Fruit fly (Drosophila melanogaster) whole organism, embryonic: ENCODE data around the gene Cby.

ENCODE experiments used
- Aef1 ChIP-seq: fragments of 200-800 bp; sonication (Bioruptor generic); IDR thresholded peaks from 3 replicates; pipeline ENCODE4 v1.3.6; 2022; ENCODE audit warnings: missing biosample characterization, missing genetic modification characterization
- CG10321 ChIP-seq: fragments of 200-800 bp; sonication (Bioruptor generic); IDR thresholded peaks from 2 replicates; pipeline ENCODE4 v1.3.6; 2022; ENCODE audit warnings: missing biosample characterization, missing genetic modification characterization
- CG12391 ChIP-seq: fragments of 200-800 bp; sonication (Bioruptor generic); optimal IDR thresholded peaks from 3 replicates; lab custom pipeline; 2018; ENCODE audit warnings: missing biosample characterization, mild to moderate bottlenecking, missing genetic modification characterization, moderate library complexity
- CG12769 ChIP-seq: fragments of 200-800 bp; sonication (Bioruptor generic); optimal IDR thresholded peaks from 2 replicates; lab custom pipeline; 2019; ENCODE audit warnings: missing biosample characterization, mild to moderate bottlenecking, missing genetic modification characterization, moderate library complexity
- CG13424 ChIP-seq: fragments of 200-800 bp; sonication (Bioruptor generic); optimal IDR thresholded peaks from 2 replicates; lab custom pipeline; 2019; ENCODE audit warnings: missing biosample characterization, mild to moderate bottlenecking, missing genetic modification characterization, moderate library complexity
- CG13624 ChIP-seq: fragments of 200-800 bp; sonication (Bioruptor generic); optimal IDR thresholded peaks from 2 replicates; lab custom pipeline; 2016; ENCODE audit warnings: missing biosample characterization, missing genetic modification characterization
- CG14710 ChIP-seq: fragments of 200-800 bp; sonication (Bioruptor generic); optimal IDR thresholded peaks from 3 replicates; lab custom pipeline; 2019; ENCODE audit warnings: missing biosample characterization, mild to moderate bottlenecking, missing genetic modification characterization, moderate library complexity
- CG15696 ChIP-seq: fragments of 200-800 bp; sonication (Bioruptor generic); optimal IDR thresholded peaks from 2 replicates; lab custom pipeline; 2019; ENCODE audit warnings: missing biosample characterization, mild to moderate bottlenecking, missing genetic modification characterization, moderate library complexity
- CG1602 ChIP-seq: fragments of 200-800 bp; sonication (Bioruptor generic); optimal IDR thresholded peaks from 3 replicates; lab custom pipeline; 2016; ENCODE audit warnings: missing biosample characterization, missing genetic modification characterization
- CG17359 ChIP-seq: fragments of 200-800 bp; sonication (Bioruptor generic); optimal IDR thresholded peaks from 3 replicates; lab custom pipeline; 2018; ENCODE audit warnings: missing biosample characterization, mild to moderate bottlenecking, missing genetic modification characterization, moderate library complexity
- CG18262 ChIP-seq: fragments of 200-800 bp; optimal IDR thresholded peaks from 3 replicates; lab custom pipeline; 2019; ENCODE audit warnings: missing biosample characterization, mild to moderate bottlenecking, missing genetic modification characterization, moderate library complexity
- CG2202 ChIP-seq: fragments of 200-800 bp; sonication (Bioruptor generic); optimal IDR thresholded peaks from 2 replicates; lab custom pipeline; 2018; ENCODE audit warnings: missing biosample characterization, mild to moderate bottlenecking, missing genetic modification characterization
- CG32772 ChIP-seq: fragments of 200-800 bp; sonication (Bioruptor generic); IDR thresholded peaks from 2 replicates; pipeline ENCODE4 v1.3.6; 2022; ENCODE audit warnings: missing biosample characterization, missing genetic modification characterization
- CG43689 ChIP-seq: fragments of 200-800 bp; sonication (Bioruptor generic); IDR thresholded peaks from 2 replicates; pipeline ENCODE4 v1.3.6; 2022; ENCODE audit warnings: missing biosample characterization, missing genetic modification characterization
- CG6272 ChIP-seq: fragments of 200-800 bp; sonication (Bioruptor generic); IDR thresholded peaks from 2 replicates; pipeline ENCODE4 v1.3.6; 2022; ENCODE audit warnings: missing biosample characterization, missing genetic modification characterization
- D19B ChIP-seq: fragments of 200-800 bp; sonication (Bioruptor generic); optimal IDR thresholded peaks from 2 replicates; lab custom pipeline; 2017; ENCODE audit warnings: missing biosample characterization, mild to moderate bottlenecking, missing genetic modification characterization
- Dbx ChIP-seq: fragments of 200-800 bp; sonication (Bioruptor generic); IDR thresholded peaks from 3 replicates; pipeline ENCODE4 v1.3.6; 2022; ENCODE audit warnings: missing biosample characterization, missing genetic modification characterization
- Deaf1 ChIP-seq: fragments of 200-800 bp; optimal IDR thresholded peaks from 3 replicates; lab custom pipeline; 2019; ENCODE audit warnings: missing biosample characterization, mild to moderate bottlenecking, missing genetic modification characterization, moderate library complexity
- Dip2 ChIP-seq: fragments of 200-800 bp; sonication (Bioruptor generic); IDR thresholded peaks from 2 replicates; pipeline ENCODE4 v1.3.6; 2022; ENCODE audit warnings: missing biosample characterization, missing genetic modification characterization
- Ets97D ChIP-seq: fragments of 200-800 bp; sonication (Bioruptor generic); optimal IDR thresholded peaks from 3 replicates; lab custom pipeline; 2016; ENCODE audit warnings: missing biosample characterization, missing genetic modification characterization
- Hr78 ChIP-seq, 2 experiments: fragments of 200-800 bp in 1 of 2; fragments of >200 bp in 1 of 2; sonication (Bioruptor generic) in 1 of 2; optimal IDR thresholded peaks; 2 replicates each; lab custom pipeline; 2017 to 2019; ENCODE audit warnings: missing biosample characterization in 2 of 2, missing genetic modification characterization in 2 of 2, mild to moderate bottlenecking in 1 of 2, moderate library complexity in 1 of 2
- Kr ChIP-seq: fragments of 200-800 bp; sonication (Bioruptor generic); optimal IDR thresholded peaks from 2 replicates; lab custom pipeline; 2017; ENCODE audit warnings: missing biosample characterization, mild to moderate bottlenecking, missing genetic modification characterization
- NC2β ChIP-seq: fragments of 200-800 bp; sonication (Bioruptor generic); optimal IDR thresholded peaks from 2 replicates; lab custom pipeline; 2016; ENCODE audit warnings: missing biosample characterization, missing genetic modification characterization
- Ravus ChIP-seq: fragments of 200-800 bp; sonication (Bioruptor generic); IDR thresholded peaks from 2 replicates; pipeline ENCODE4 v1.3.6; 2022; ENCODE audit warnings: missing biosample characterization, missing genetic modification characterization
- Spps ChIP-seq: fragments of 200-800 bp; sonication (Bioruptor generic); optimal IDR thresholded peaks from 2 replicates; lab custom pipeline; 2018; ENCODE audit warnings: missing biosample characterization, mild to moderate bottlenecking, missing genetic modification characterization
- Sry-β ChIP-seq: fragments of 200-800 bp; sonication (Bioruptor generic); optimal IDR thresholded peaks from 2 replicates; lab custom pipeline; 2018; ENCODE audit warnings: missing biosample characterization, mild to moderate bottlenecking, missing genetic modification characterization, moderate library complexity
- Usf ChIP-seq: fragments of 200-800 bp; sonication (Bioruptor generic); optimal IDR thresholded peaks from 2 replicates; lab custom pipeline; 2017; ENCODE audit warnings: missing genotype, missing biosample characterization, missing genetic modification characterization
- Xbp1 ChIP-seq: fragments of 200-800 bp; sonication (Bioruptor generic); optimal IDR thresholded peaks from 3 replicates; lab custom pipeline; 2016; ENCODE audit warnings: missing biosample characterization, mild to moderate bottlenecking, missing genetic modification characterization
- chif ChIP-seq, 2 experiments: fragments of 200-800 bp; sonication (Bioruptor generic); optimal IDR thresholded peaks; 3 replicates each; lab custom pipeline; 2016; ENCODE audit warnings: missing biosample characterization in 2 of 2, missing genetic modification characterization in 2 of 2
- cwo ChIP-seq: fragments of 200-800 bp; sonication (Bioruptor generic); optimal IDR thresholded peaks from 3 replicates; lab custom pipeline; 2017; ENCODE audit warnings: missing biosample characterization, missing genetic modification characterization, mild to moderate bottlenecking, moderate library complexity, missing genetic modification reagents
- ewg ChIP-seq: fragments of 200-800 bp; sonication (Bioruptor generic); optimal IDR thresholded peaks from 3 replicates; lab custom pipeline; 2017; ENCODE audit warnings: mild to moderate bottlenecking, missing biosample characterization, missing genetic modification reagents, missing genetic modification characterization
- gem ChIP-seq: fragments of 200-800 bp; sonication (Bioruptor generic); optimal IDR thresholded peaks from 2 replicates; lab custom pipeline; 2019; ENCODE audit warnings: missing biosample characterization, mild to moderate bottlenecking, missing genetic modification characterization, moderate library complexity
- ken ChIP-seq: fragments of 200-800 bp; sonication (Bioruptor generic); IDR thresholded peaks from 3 replicates; pipeline ENCODE4 v1.3.6; 2022; ENCODE audit warnings: missing biosample characterization, missing genetic modification characterization
- klu ChIP-seq: fragments of 200-800 bp; sonication (Bioruptor generic); IDR thresholded peaks from 2 replicates; pipeline ENCODE4 v1.3.6; 2022; ENCODE audit warnings: missing biosample characterization, missing genetic modification characterization
- kni ChIP-seq: fragments of 200-800 bp; sonication (Bioruptor generic); optimal IDR thresholded peaks from 3 replicates; lab custom pipeline; 2017; ENCODE audit warnings: mild to moderate bottlenecking, missing biosample characterization, missing genetic modification reagents, missing genetic modification characterization
- knrl ChIP-seq: fragments of 200-800 bp; sonication (Bioruptor generic); IDR thresholded peaks from 3 replicates; pipeline ENCODE4 v1.3.6; 2022; ENCODE audit warnings: missing biosample characterization, missing genetic modification characterization; ENCODE audit not compliant: partially characterized antibody
- otp ChIP-seq: fragments of 200-800 bp; sonication (Bioruptor generic); IDR thresholded peaks from 3 replicates; pipeline ENCODE4, ENCODE4 v1.3.6; 2022; ENCODE audit warnings: missing biosample characterization, missing genetic modification characterization
- pfk ChIP-seq: fragments of 200-800 bp; sonication (Bioruptor generic); optimal IDR thresholded peaks from 2 replicates; lab custom pipeline; 2018; ENCODE audit warnings: missing biosample characterization, mild to moderate bottlenecking, missing genetic modification characterization, moderate library complexity
- ro ChIP-seq: fragments of 200-800 bp; sonication (Bioruptor generic); IDR thresholded peaks from 2 replicates; pipeline ENCODE4 v1.3.6; 2022; ENCODE audit warnings: missing biosample characterization, missing genetic modification characterization
- row ChIP-seq: fragments of 200-800 bp; sonication (Bioruptor generic); IDR thresholded peaks from 3 replicates; pipeline ENCODE4 v1.3.6; 2022; ENCODE audit warnings: missing biosample characterization, missing genetic modification characterization
- sens ChIP-seq: fragments of 200-800 bp; sonication (Bioruptor generic); peaks from one replicate; lab custom pipeline; 2016; ENCODE audit warnings: missing biosample characterization, missing genetic modification characterization
- sim ChIP-seq: fragments of 200-800 bp; sonication (Bioruptor generic); IDR thresholded peaks from 2 replicates; pipeline ENCODE4 v1.3.6; 2022; ENCODE audit warnings: missing biosample characterization, missing genetic modification characterization
- so ChIP-seq: fragments of 200-800 bp; sonication (Bioruptor generic); IDR thresholded peaks from 3 replicates; pipeline ENCODE4 v1.3.6; 2022; ENCODE audit warnings: missing biosample characterization, missing genetic modification characterization
- sqz ChIP-seq: fragments of 200-800 bp; sonication (Bioruptor generic); optimal IDR thresholded peaks from 3 replicates; lab custom pipeline; 2018; ENCODE audit warnings: missing biosample characterization, mild to moderate bottlenecking, missing genetic modification characterization
- sr ChIP-seq: fragments of 200-800 bp; sonication (Bioruptor generic); IDR thresholded peaks from 3 replicates; pipeline ENCODE4 v1.3.6; 2022; ENCODE audit warnings: missing biosample characterization, missing genetic modification characterization
- sug ChIP-seq: fragments of 200-800 bp; optimal IDR thresholded peaks from 2 replicates; lab custom pipeline; 2019; ENCODE audit warnings: missing biosample characterization, mild to moderate bottlenecking, missing genetic modification characterization, moderate library complexity
- tio ChIP-seq: fragments of 200-800 bp; sonication (Bioruptor generic); optimal IDR thresholded peaks from 2 replicates; lab custom pipeline; 2017; ENCODE audit warnings: missing biosample characterization, missing genetic modification characterization, inconsistent platforms
- twi ChIP-seq: fragments of 200-800 bp; optimal IDR thresholded peaks from 2 replicates; lab custom pipeline; 2019; ENCODE audit warnings: missing biosample characterization, mild to moderate bottlenecking, missing genetic modification characterization, moderate library complexity
- zen ChIP-seq: fragments of 200-800 bp; sonication (Bioruptor generic); optimal IDR thresholded peaks from 3 replicates; lab custom pipeline; 2018; ENCODE audit warnings: missing biosample characterization, mild to moderate bottlenecking, missing genetic modification characterization, moderate library complexity

Cby gene

DNA sequence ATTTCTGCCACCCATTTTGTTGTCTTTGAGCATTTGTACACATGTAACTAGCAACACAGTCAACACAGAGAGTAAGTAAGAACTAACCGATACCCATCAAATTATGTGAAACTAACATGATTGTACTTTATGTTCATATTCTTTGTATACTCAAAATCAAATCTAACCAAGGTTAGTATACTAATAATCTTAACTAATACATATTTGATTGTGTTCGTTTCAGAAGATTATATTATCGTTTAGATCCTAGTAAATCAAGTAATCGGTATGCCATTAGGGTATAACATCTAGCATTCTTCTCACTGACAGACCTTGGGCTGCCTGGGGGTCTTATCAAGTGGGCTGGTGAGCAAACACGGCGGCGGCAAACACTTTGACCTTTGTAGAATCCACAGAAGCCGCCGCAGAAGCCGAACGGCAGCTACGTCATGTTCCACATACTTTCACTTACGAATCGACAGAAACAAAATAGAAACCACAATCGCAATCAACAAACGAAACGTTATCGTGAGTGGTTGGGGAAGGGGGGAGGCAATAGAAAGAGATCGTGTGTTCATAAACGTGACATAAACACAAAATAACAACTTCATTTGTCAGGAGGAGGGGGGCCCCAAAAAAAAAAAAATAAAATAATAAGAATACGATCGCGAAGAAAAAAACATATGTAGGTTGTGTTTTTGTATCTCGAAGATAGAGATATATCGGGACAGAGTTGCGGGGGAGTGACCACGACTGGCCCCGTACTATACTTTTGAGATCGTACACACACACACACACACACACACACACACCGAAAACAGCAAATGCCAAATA is 32.2 kb upstream of the Cby start (continued):
- TF ChIP-seq klu (GFP tag; lab: Robert Waterston, UW) (0 out of 2 replicates have a peak, but pooled peaks have one; percentile 31), CG12769 (tag; lab: Kevin White, UChicago) (no peak), Xbp1 (GFP tag; lab: Kevin White, UChicago) (no peak), sug (peak; percentile 72), knrl (GFP tag; lab: Robert Waterston, UW) (no peak), Spps (tag; lab: Kevin White, UChicago) (peak; percentile 18), sim (GFP tag; lab: Robert Waterston, UW) (no peak), ken (GFP tag; lab: Robert Waterston, UW) (no peak), twi (tag; lab: Kevin White, UChicago) (peak; percentile 33), CG43689 (GFP tag; lab: Robert Waterston, UW) (no peak), CG13424 (tag; lab: Kevin White, UChicago) (no peak), CG13624 (GFP tag; lab: Kevin White, UChicago) (no peak), Usf (GFP tag; lab: Kevin White, UChicago) (no peak), Hr78 (GFP tag; optimal IDR thresholded peaks at IDR 0.05; lab: Kevin White, UChicago) (peak in 1 of 2 experiments; percentile 88), row (GFP tag; lab: Robert Waterston, UW) (peak; percentile 46; the same call in 2 of the 3 replicates), tio (GFP tag; lab: Kevin White, UChicago) (no peak), CG10321 (GFP tag; lab: Robert Waterston, UW) (no peak), CG15696 (peak; percentile 34), pfk (GFP tag; lab: Kevin White, UChicago) (no peak), NC2β (GFP tag; lab: Kevin White, UChicago) (no peak), zen (no peak), Sry-β (GFP tag; lab: Kevin White, UChicago) (no peak), CG32772 (GFP tag; lab: Robert Waterston, UW) (peak; percentile 25; the same call in 1 of the 2 replicates), sens (peak; percentile 91), so (GFP tag; lab: Robert Waterston, UW) (0 out of 3 replicates have a peak, but pooled peaks have one; percentile 46), CG2202 (tag; lab: Kevin White, UChicago) (peak; percentile 48), cwo (GFP tag; lab: Kevin White, UChicago) (peak; percentile 88), Dbx (GFP tag; lab: Robert Waterston, UW) (no peak), CG14710 (tag; lab: Kevin White, UChicago) (peak; percentile 11), otp (GFP tag; lab: Robert Waterston, UW) (peak; percentile 23; the same call in 1 of the 3 replicates), CG1602 (GFP tag; lab: Kevin White, UChicago) (peak; percentile 11), Deaf1 (peak; percentile 32), Aef1 (GFP tag; lab: Robert Waterston, UW) (no peak), CG6272 (GFP tag; lab: Robert Waterston, UW) (no peak), ro (GFP tag; lab: Robert Waterston, UW) (no peak), sqz (GFP tag; lab: Kevin White, UChicago) (no peak), sr (GFP tag; lab: Robert Waterston, UW) (peak; percentile 64; the same call in 1 of the 3 replicates), gem (tag; lab: Kevin White, UChicago) (peak; percentile 24), D19B (GFP tag; lab: Kevin White, UChicago) (peak; percentile 48), CG17359 (tag; lab: Kevin White, UChicago) (peak; percentile 2), Ravus (GFP tag; lab: Robert Waterston, UW) (no peak), ewg (GFP tag; lab: Kevin White, UChicago) (no peak), chif (GFP tag; optimal IDR thresholded peaks at IDR 0.05; lab: Kevin White, UChicago) (peak in 1 of 2 experiments; percentile 39), CG12391 (tag; lab: Kevin White, UChicago) (peak; percentile 24), Ets97D (GFP tag; lab: Kevin White, UChicago) (no peak), CG18262 (tag; lab: Kevin White, UChicago) (peak; percentile 29), Dip2 (GFP tag; lab: Robert Waterston, UW) (no peak), kni (GFP tag; lab: Kevin White, UChicago) (peak; percentile 9), Kr (GFP tag; lab: Kevin White, UChicago) (no peak)
